Worm (Caenorhabditis elegans) whole organism, L1 larva: ENCODE data around the gene zer-1.

Experiments
- ceh-88 ChIP-seq: fragments of 200-800 bp; sonication (Bioruptor generic); IDR thresholded peaks from 2 replicates; pipeline ENCODE4 v1.3.6; 2022; ENCODE audit warnings: missing genetic modification characterization, missing compliant biosample characterization
- elt-2 ChIP-seq: sonication (generic microtip); optimal IDR thresholded peaks from 2 replicates; lab custom pipeline; 2016; ENCODE audit warnings: missing genetic modification characterization, mild to moderate bottlenecking, inconsistent platforms, missing compliant biosample characterization, missing genetic modification reagents
- lsy-2 ChIP-seq, 2 experiments: fragments of 150-350 bp; optimal IDR thresholded peaks; 2 replicates each; lab custom pipeline; 2014; ENCODE audit warnings: missing biosample characterization in 2 of 2, missing genetic modification characterization in 2 of 2
- mab-9 ChIP-seq: fragments of 200-800 bp; sonication (Bioruptor generic); IDR thresholded peaks from 2 replicates; pipeline ENCODE4 v1.3.6; 2022; ENCODE audit warnings: missing genetic modification reagents, missing genetic modification characterization, missing compliant biosample characterization
- pax-3 ChIP-seq: fragments of 200-800 bp; sonication (Bioruptor generic); optimal IDR thresholded peaks from 2 replicates; lab custom pipeline; 2018; ENCODE audit warnings: mild to moderate bottlenecking, missing genetic modification characterization, moderate library complexity, missing compliant biosample characterization
- snpc-4 ChIP-seq: fragments of 150-350 bp; optimal IDR thresholded peaks from 2 replicates; lab custom pipeline; 2014; ENCODE audit warnings: missing biosample characterization, missing genetic modification characterization
- ztf-11 ChIP-seq, 2 experiments: sonication (generic microtip); optimal IDR thresholded peaks; 2 replicates each; lab custom pipeline; 2016 to 2017; ENCODE audit warnings: missing genetic modification characterization in 2 of 2, missing biosample characterization in 1 of 2, missing compliant biosample characterization in 1 of 2

DNA sequence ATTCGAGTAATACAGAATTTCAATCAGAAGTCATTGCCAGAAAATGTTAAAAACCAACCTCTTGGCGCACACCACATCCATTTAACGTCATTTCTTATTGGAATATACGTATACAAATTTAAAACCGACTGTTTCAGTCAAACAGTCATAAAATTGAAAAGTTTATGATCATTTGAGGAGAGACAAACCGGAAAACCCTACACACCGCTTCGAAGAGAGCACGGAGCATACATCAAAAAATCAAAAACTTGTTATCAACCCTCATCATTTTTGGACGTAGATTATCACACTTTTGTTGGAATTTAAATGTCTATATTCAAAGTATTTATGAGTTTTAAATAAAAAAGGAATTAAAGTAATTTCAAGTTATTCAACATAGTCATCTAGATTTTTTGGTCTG is 4.4 kb upstream of the zer-1 start, which contains the start of gene T24C4.10:
- no peak for TF ChIP-seq ztf-11 (tag; optimal IDR thresholded peaks at IDR 0.05; lab: Kevin White, UChicago)
- TF ChIP-seq pax-3 (tag; lab: Kevin White, UChicago): no peak
- no peak for TF ChIP-seq mab-9 (GFP tag; lab: Robert Waterston, UW)
- no peak for TF ChIP-seq lsy-2 (tag; optimal IDR thresholded peaks at IDR 0.05; lab: Kevin White, UChicago)
- no peak for TF ChIP-seq ceh-88 (GFP tag; lab: Robert Waterston, UW)
- TF ChIP-seq elt-2: no peak
- TF ChIP-seq snpc-4 (tag; lab: Kevin White, UChicago): no peak
